Fruit fly (Drosophila melanogaster) whole organism, embryonic: ENCODE measurements around the gene E2f1.
A peak's percentile ranks its signal among the peaks of the same experiment; 100 is the strongest.

ENCODE experiments used
- CG12299 ChIP-seq: fragments of 200-800 bp; sonication (Bioruptor generic); optimal IDR thresholded peaks from 2 replicates; lab custom pipeline; 2018; ENCODE audit warnings: missing biosample characterization, mild to moderate bottlenecking, missing genetic modification characterization
- CG6683 ChIP-seq: fragments of 200-800 bp; sonication (Bioruptor generic); optimal IDR thresholded peaks from 2 replicates; lab custom pipeline; 2017; ENCODE audit warnings: missing biosample characterization, mild to moderate bottlenecking, missing genetic modification characterization, missing genetic modification reagents
- HmgD ChIP-seq: fragments of 200-800 bp; sonication (Bioruptor generic); optimal IDR thresholded peaks from 3 replicates; lab custom pipeline; 2016; ENCODE audit warnings: missing biosample characterization, missing genetic modification characterization
- Hsf ChIP-seq: fragments of 200-800 bp; sonication (Bioruptor generic); optimal IDR thresholded peaks from 3 replicates; lab custom pipeline; 2016; ENCODE audit warnings: missing biosample characterization, missing genetic modification characterization
- MTF-1 ChIP-seq: fragments of 200-800 bp; sonication (Bioruptor generic); optimal IDR thresholded peaks from 2 replicates; lab custom pipeline; 2018; ENCODE audit warnings: missing biosample characterization, mild to moderate bottlenecking, missing genetic modification characterization, borderline replicate concordance
- abd-A ChIP-seq: fragments of 200-800 bp; sonication (Bioruptor generic); optimal IDR thresholded peaks from 3 replicates; lab custom pipeline; 2019; ENCODE audit warnings: missing biosample characterization, mild to moderate bottlenecking, missing genetic modification characterization, moderate library complexity

DNA sequence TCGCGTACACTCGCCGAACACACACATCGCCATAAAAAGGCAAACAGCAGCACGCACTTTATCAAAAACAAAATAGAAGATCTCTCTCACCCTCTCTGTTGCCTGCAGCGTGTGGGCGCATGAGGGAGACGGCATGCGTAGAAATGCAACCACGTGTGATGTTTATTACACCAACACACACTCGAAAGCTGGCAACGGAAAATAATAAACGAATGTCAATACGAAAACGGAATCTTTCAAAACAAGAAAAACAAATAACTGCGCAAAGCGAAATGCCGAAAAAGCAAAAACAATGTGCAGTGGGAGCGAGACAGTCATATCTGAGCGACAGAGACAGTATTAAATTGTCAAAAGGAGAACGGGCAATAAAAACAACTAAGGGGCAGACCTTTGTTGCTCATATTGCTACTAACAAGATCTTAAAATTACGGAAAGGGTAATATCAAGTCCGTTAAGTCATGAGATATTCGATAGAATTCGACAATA lies 47.3 kb downstream of the E2f1 start:
- peak; percentile 85 for TF ChIP-seq CG6683 (GFP tag; lab: Kevin White, UChicago)
- TF ChIP-seq HmgD = peak; percentile 56
- peak; percentile 90 for TF ChIP-seq MTF-1
- TF ChIP-seq Hsf = no peak
- peak; percentile 98 for TF ChIP-seq abd-A (tag; lab: Kevin White, UChicago)
- TF ChIP-seq CG12299 = peak; percentile 83
